Worm (Caenorhabditis elegans): ENCODE measurements around the gene tbb-4.

ce11 chrX:9411675-9412074 lies 25.0 kb downstream of the tbb-4 start:
- TF ChIP-seq nhr-11 (tag; optimal IDR thresholded peaks at IDR 0.05) (no peak), egl-13 (tag; optimal IDR thresholded peaks at IDR 0.05) (no peak), unc-86 (tag; optimal IDR thresholded peaks at IDR 0.05) (no peak), unc-62 (GFP tag; optimal IDR thresholded peaks at IDR 0.05) (no peak), lin-15B (tag; optimal IDR thresholded peaks at IDR 0.05) (no peak)

Measured in whole organism, L1 larva.